Fruit fly (Drosophila melanogaster) whole organism, embryonic: ENCODE results near the gene Dus1.

ENCODE experiments used
- Bdp1 ChIP-seq: fragments of 200-800 bp; sonication (Bioruptor generic); optimal IDR thresholded peaks from 3 replicates; lab custom pipeline; 2016; ENCODE audit warnings: missing biosample characterization, missing genetic modification characterization
- BtbVII ChIP-seq: fragments of 200-800 bp; sonication (Bioruptor generic); optimal IDR thresholded peaks from 3 replicates; lab custom pipeline; 2017; ENCODE audit warnings: missing biosample characterization, mild to moderate bottlenecking, missing genetic modification characterization
- Bteb2 ChIP-seq: fragments of 200-800 bp; sonication (Bioruptor generic); optimal IDR thresholded peaks from 2 replicates; lab custom pipeline; 2016; ENCODE audit warnings: missing biosample characterization, missing genetic modification characterization
- CG10267 ChIP-seq: fragments of 200-800 bp; sonication (Bioruptor generic); optimal IDR thresholded peaks from 2 replicates; lab custom pipeline; 2018; ENCODE audit warnings: missing biosample characterization, mild to moderate bottlenecking, missing genetic modification characterization, moderate library complexity
- CG10274 ChIP-seq: fragments of 200-800 bp; sonication (Bioruptor generic); optimal IDR thresholded peaks from 3 replicates; lab custom pipeline; 2017; ENCODE audit warnings: missing biosample characterization, mild to moderate bottlenecking, missing genetic modification characterization
- CG10431 ChIP-seq: fragments of 200-800 bp; sonication (Bioruptor generic); optimal IDR thresholded peaks from 3 replicates; lab custom pipeline; 2018; ENCODE audit warnings: missing biosample characterization, mild to moderate bottlenecking, missing genetic modification characterization
- CG11247 ChIP-seq: fragments of 200-800 bp; sonication (Bioruptor generic); IDR thresholded peaks from 2 replicates; pipeline ENCODE4 v1.3.6; 2022; ENCODE audit warnings: missing biosample characterization, missing genetic modification characterization
- CG11560 ChIP-seq: fragments of 200-800 bp; sonication (Bioruptor generic); IDR thresholded peaks from 3 replicates; pipeline ENCODE4 v1.3.6; 2022; ENCODE audit warnings: missing biosample characterization, missing genetic modification characterization
- CG11695 ChIP-seq: fragments of 200-800 bp; sonication (Bioruptor generic); IDR thresholded peaks from 3 replicates; pipeline ENCODE4 v1.3.6; 2022; ENCODE audit warnings: missing biosample characterization, missing genetic modification characterization
- CG12299 ChIP-seq: fragments of 200-800 bp; sonication (Bioruptor generic); optimal IDR thresholded peaks from 2 replicates; lab custom pipeline; 2018; ENCODE audit warnings: missing biosample characterization, mild to moderate bottlenecking, missing genetic modification characterization
- CG12769 ChIP-seq: fragments of 200-800 bp; sonication (Bioruptor generic); optimal IDR thresholded peaks from 2 replicates; lab custom pipeline; 2019; ENCODE audit warnings: missing biosample characterization, mild to moderate bottlenecking, missing genetic modification characterization, moderate library complexity
- CG13296 ChIP-seq: fragments of 200-800 bp; sonication (Bioruptor generic); optimal IDR thresholded peaks from 3 replicates; lab custom pipeline; 2018; ENCODE audit warnings: missing biosample characterization, mild to moderate bottlenecking, missing genetic modification characterization
- CG14667 ChIP-seq: fragments of 200-800 bp; sonication (Bioruptor generic); IDR thresholded peaks from 2 replicates; pipeline ENCODE4 v1.3.6; 2022; ENCODE audit warnings: missing biosample characterization, missing genetic modification characterization
- CG15479 ChIP-seq: fragments of 200-800 bp; sonication (Bioruptor generic); optimal IDR thresholded peaks from 3 replicates; lab custom pipeline; 2019; ENCODE audit warnings: missing biosample characterization, mild to moderate bottlenecking, missing genetic modification characterization, moderate library complexity
- CG16815 ChIP-seq: fragments of 200-800 bp; sonication (Bioruptor generic); optimal IDR thresholded peaks from 3 replicates; lab custom pipeline; 2017; ENCODE audit warnings: missing biosample characterization, mild to moderate bottlenecking, missing genetic modification characterization
- CG17361 ChIP-seq: fragments of 200-800 bp; sonication (Bioruptor generic); IDR thresholded peaks from 3 replicates; pipeline ENCODE4 v1.3.6; 2022; ENCODE audit warnings: missing biosample characterization, missing genetic modification characterization
- CG17385 ChIP-seq: fragments of 200-800 bp; sonication (Bioruptor generic); optimal IDR thresholded peaks from 3 replicates; lab custom pipeline; 2018; ENCODE audit warnings: missing biosample characterization, mild to moderate bottlenecking, missing genetic modification characterization
- CG18011 ChIP-seq: fragments of 200-800 bp; sonication (Bioruptor generic); optimal IDR thresholded peaks from 2 replicates; lab custom pipeline; 2017; ENCODE audit warnings: missing biosample characterization, missing genetic modification characterization, mild to moderate bottlenecking, moderate library complexity, missing genotype
- CG2120 ChIP-seq: fragments of 200-800 bp; sonication (Bioruptor generic); optimal IDR thresholded peaks from 3 replicates; lab custom pipeline; 2016; ENCODE audit warnings: missing biosample characterization, missing genetic modification characterization
- CG33557 ChIP-seq: fragments of 200-800 bp; sonication (Bioruptor generic); optimal IDR thresholded peaks from 2 replicates; lab custom pipeline; 2019; ENCODE audit warnings: missing biosample characterization, mild to moderate bottlenecking, missing genetic modification characterization, moderate library complexity
- CG4360 ChIP-seq: fragments of 200-800 bp; sonication (Bioruptor generic); IDR thresholded peaks from 2 replicates; pipeline ENCODE4 v1.3.6; 2022; ENCODE audit warnings: missing biosample characterization, missing genetic modification characterization
- CG4404 ChIP-seq: fragments of 200-800 bp; sonication (Bioruptor generic); IDR thresholded peaks from 2 replicates; pipeline ENCODE4 v1.3.6; 2022; ENCODE audit warnings: missing biosample characterization, missing genetic modification characterization
- CG8281 ChIP-seq: fragments of 200-800 bp; sonication (Bioruptor generic); optimal IDR thresholded peaks from 2 replicates; lab custom pipeline; 2018; ENCODE audit warnings: missing biosample characterization, mild to moderate bottlenecking, missing genetic modification characterization, moderate library complexity
- CG8359 ChIP-seq: fragments of 200-800 bp; sonication (Bioruptor generic); optimal IDR thresholded peaks from 2 replicates; lab custom pipeline; 2017; ENCODE audit warnings: missing biosample characterization, mild to moderate bottlenecking, missing genetic modification characterization, borderline replicate concordance
- CG9876 ChIP-seq: fragments of 200-800 bp; sonication (Bioruptor generic); optimal IDR thresholded peaks from 2 replicates; lab custom pipeline; 2016; ENCODE audit warnings: missing biosample characterization, missing genetic modification characterization
- CkIIα-i1 ChIP-seq: fragments of 200-800 bp; sonication (Bioruptor generic); IDR thresholded peaks from 2 replicates; pipeline ENCODE4 v1.3.6; 2022; ENCODE audit warnings: missing biosample characterization, missing genetic modification characterization
- Dfd ChIP-seq, 2 experiments: fragments of >200 bp; optimal IDR thresholded peaks; 2 replicates each; lab custom pipeline; 2017; ENCODE audit warnings: missing biosample characterization in 2 of 2, missing genetic modification characterization in 2 of 2
- Fer2 ChIP-seq: fragments of 200-800 bp; sonication (Bioruptor generic); optimal IDR thresholded peaks from 2 replicates; lab custom pipeline; 2018; ENCODE audit warnings: missing biosample characterization, mild to moderate bottlenecking, missing genetic modification characterization, moderate library complexity
- HmgD ChIP-seq: fragments of 200-800 bp; sonication (Bioruptor generic); optimal IDR thresholded peaks from 3 replicates; lab custom pipeline; 2016; ENCODE audit warnings: missing biosample characterization, missing genetic modification characterization
- HmgZ ChIP-seq: fragments of 200-800 bp; sonication (Bioruptor generic); optimal IDR thresholded peaks from 2 replicates; lab custom pipeline; 2018; ENCODE audit warnings: missing biosample characterization, mild to moderate bottlenecking, missing genetic modification characterization
- Hmx ChIP-seq: fragments of 200-800 bp; sonication (Bioruptor generic); optimal IDR thresholded peaks from 2 replicates; lab custom pipeline; 2016; ENCODE audit warnings: missing biosample characterization, missing genetic modification characterization
- MESR4 ChIP-seq: fragments of 200-800 bp; sonication (Bioruptor generic); optimal IDR thresholded peaks from 2 replicates; lab custom pipeline; 2018; ENCODE audit warnings: missing biosample characterization, mild to moderate bottlenecking, missing genetic modification characterization, moderate library complexity
- Mes4 ChIP-seq: fragments of 200-800 bp; sonication (Bioruptor generic); optimal IDR thresholded peaks from 2 replicates; lab custom pipeline; 2016; ENCODE audit warnings: missing biosample characterization, missing genetic modification characterization
- Oli ChIP-seq: fragments of 200-800 bp; sonication (Bioruptor generic); optimal IDR thresholded peaks from 2 replicates; lab custom pipeline; 2018; ENCODE audit warnings: missing biosample characterization, mild to moderate bottlenecking, missing genetic modification characterization, moderate library complexity
- Sin3A ChIP-seq: fragments of >200 bp; optimal IDR thresholded peaks from 2 replicates; lab custom pipeline; 2018
- Spps ChIP-seq: fragments of 200-800 bp; sonication (Bioruptor generic); optimal IDR thresholded peaks from 2 replicates; lab custom pipeline; 2018; ENCODE audit warnings: missing biosample characterization, mild to moderate bottlenecking, missing genetic modification characterization
- chn ChIP-seq: fragments of 200-800 bp; sonication (Bioruptor generic); optimal IDR thresholded peaks from 2 replicates; lab custom pipeline; 2016; ENCODE audit warnings: missing biosample characterization, missing genetic modification characterization
- corto ChIP-seq: fragments of 200-800 bp; sonication (Bioruptor generic); optimal IDR thresholded peaks from 2 replicates; lab custom pipeline; 2016; ENCODE audit warnings: missing biosample characterization, mild to moderate bottlenecking, missing genetic modification characterization, moderate library complexity
- ems ChIP-seq: fragments of 200-800 bp; sonication (Bioruptor generic); optimal IDR thresholded peaks from 3 replicates; lab custom pipeline; 2016; ENCODE audit warnings: missing biosample characterization, missing genetic modification characterization
- gfzf ChIP-seq: fragments of 200-800 bp; sonication (Bioruptor generic); optimal IDR thresholded peaks from 2 replicates; lab custom pipeline; 2016; ENCODE audit warnings: missing biosample characterization, mild to moderate bottlenecking, missing genetic modification characterization, moderate library complexity
- maf-S ChIP-seq: fragments of 200-800 bp; sonication (Bioruptor generic); optimal IDR thresholded peaks from 2 replicates; lab custom pipeline; 2016; ENCODE audit warnings: missing biosample characterization, missing genetic modification characterization
- mam ChIP-seq: fragments of 200-800 bp; sonication (Bioruptor generic); optimal IDR thresholded peaks from 3 replicates; lab custom pipeline; 2016; ENCODE audit warnings: missing biosample characterization, missing genetic modification characterization
- pros ChIP-seq: fragments of 200-800 bp; sonication (Bioruptor generic); optimal IDR thresholded peaks from 3 replicates; lab custom pipeline; 2019; ENCODE audit warnings: missing biosample characterization, mild to moderate bottlenecking, missing genetic modification characterization, moderate library complexity
- sima ChIP-seq: fragments of 200-800 bp; sonication (Bioruptor generic); optimal IDR thresholded peaks from 2 replicates; lab custom pipeline; 2016; ENCODE audit warnings: missing biosample characterization, missing genetic modification characterization
- sqz ChIP-seq: fragments of 200-800 bp; sonication (Bioruptor generic); optimal IDR thresholded peaks from 3 replicates; lab custom pipeline; 2018; ENCODE audit warnings: missing biosample characterization, mild to moderate bottlenecking, missing genetic modification characterization
- tna ChIP-seq: fragments of 200-800 bp; sonication (Bioruptor generic); IDR thresholded peaks from 2 replicates; pipeline ENCODE4 v1.3.6; 2022; ENCODE audit warnings: missing biosample characterization, missing genetic modification characterization; ENCODE audit not compliant: partially characterized antibody
- trem ChIP-seq: fragments of 200-800 bp; optimal IDR thresholded peaks from 3 replicates; lab custom pipeline; 2019; ENCODE audit warnings: missing biosample characterization, mild to moderate bottlenecking, missing genetic modification characterization, moderate library complexity
- unc-4 ChIP-seq: fragments of 200-800 bp; sonication (Bioruptor generic); IDR thresholded peaks from 2 replicates; pipeline ENCODE4 v1.3.6; 2022; ENCODE audit warnings: missing biosample characterization, missing genetic modification characterization; ENCODE audit not compliant: partially characterized antibody
- unpg ChIP-seq: fragments of 200-800 bp; sonication (Bioruptor generic); optimal IDR thresholded peaks from 3 replicates; lab custom pipeline; 2018; ENCODE audit warnings: missing biosample characterization, mild to moderate bottlenecking, missing genetic modification characterization, moderate library complexity
- vvl ChIP-seq: fragments of 200-800 bp; sonication (Bioruptor generic); IDR thresholded peaks from 2 replicates; pipeline ENCODE4 v1.3.6; 2022; ENCODE audit warnings: missing biosample characterization, missing genetic modification characterization
- yki ChIP-seq: fragments of >200 bp; optimal IDR thresholded peaks from 3 replicates; lab custom pipeline; 2018

Gene Dus1

DNA sequence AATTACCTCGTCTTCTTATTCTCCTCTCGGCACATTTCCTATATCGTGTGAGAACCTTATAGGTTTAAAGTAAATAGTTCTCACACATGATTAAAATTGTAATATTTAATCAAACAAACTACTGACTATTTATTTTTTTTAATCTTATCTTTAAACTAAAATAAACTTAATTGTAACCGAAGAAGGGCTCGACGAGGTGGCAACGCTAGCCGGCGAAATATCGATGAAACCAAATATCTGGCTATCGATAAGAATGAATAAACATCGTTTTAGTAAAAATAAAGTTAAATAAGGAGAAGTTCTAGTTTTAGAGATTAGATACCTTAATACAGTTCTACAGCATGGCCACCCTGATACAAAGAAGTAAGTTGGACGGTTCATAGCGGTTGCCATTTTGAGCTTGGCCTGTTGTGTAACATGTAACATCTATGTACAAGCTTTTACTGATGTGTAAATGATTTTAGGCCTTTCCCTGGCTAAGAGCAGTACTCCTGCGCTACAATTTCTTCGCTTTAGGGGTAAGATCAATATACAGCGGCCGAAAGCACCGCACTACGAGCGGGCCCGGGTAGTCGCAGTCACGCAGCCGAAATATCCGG is 67.9 kb downstream of the Dus1 start, which contains the start of gene mRpL10 (continued):
- TF ChIP-seq corto, result peak; percentile 76
- no peak for TF ChIP-seq Mes4 (GFP tag; lab: Kevin White, UChicago)
- no peak for TF ChIP-seq CG12769 (tag; lab: Kevin White, UChicago)
- TF ChIP-seq CG2120, result no peak
- no peak for TF ChIP-seq CG8359 (GFP tag; lab: Kevin White, UChicago)
- peak; percentile 20 for TF ChIP-seq mam
- TF ChIP-seq CG18011 (GFP tag; lab: Kevin White, UChicago), result no peak
- no peak for TF ChIP-seq Spps (tag; lab: Kevin White, UChicago)
- TF ChIP-seq CG11247 (GFP tag; lab: Robert Waterston, UW), result no peak
- TF ChIP-seq Bteb2, result peak; percentile 11
- TF ChIP-seq CG10267, result peak; percentile 65
- TF ChIP-seq CG15479 (GFP tag; lab: Kevin White, UChicago), result no peak
- TF ChIP-seq yki (lab: Kevin White, UChicago), result no peak
- TF ChIP-seq unc-4, result peak; percentile 94
- no peak for TF ChIP-seq Bdp1 (GFP tag; lab: Kevin White, UChicago)
- peak; percentile 26 for TF ChIP-seq CG17385 (GFP tag; lab: Kevin White, UChicago)
- TF ChIP-seq CG13296 (GFP tag; lab: Kevin White, UChicago), result no peak
- peak; percentile 35 for TF ChIP-seq BtbVII (GFP tag; lab: Kevin White, UChicago)
- no peak for TF ChIP-seq CkIIα-i1 (GFP tag; lab: Robert Waterston, UW)
- no peak for TF ChIP-seq CG4360 (GFP tag; lab: Robert Waterston, UW)
- no peak for TF ChIP-seq CG4404 (GFP tag; lab: Robert Waterston, UW)
- TF ChIP-seq sima, result no peak
- TF ChIP-seq MESR4 (GFP tag; lab: Kevin White, UChicago), result peak; percentile 48
- TF ChIP-seq CG33557, result no peak
- no peak for TF ChIP-seq CG12299 (tag; lab: Kevin White, UChicago)
- peak; percentile 72 for TF ChIP-seq trem
- TF ChIP-seq CG10431, result no peak
- TF ChIP-seq ems (GFP tag; lab: Kevin White, UChicago), result peak; percentile 35
- peak; percentile 62 for TF ChIP-seq tna (GFP tag; lab: Robert Waterston, UW)
- no peak for TF ChIP-seq CG17361 (GFP tag; lab: Robert Waterston, UW)
- TF ChIP-seq Fer2 (tag; lab: Kevin White, UChicago), result no peak
- TF ChIP-seq CG11695 (GFP tag; lab: Robert Waterston, UW), result no peak
- TF ChIP-seq Oli (tag; lab: Kevin White, UChicago), result no peak
- TF ChIP-seq CG11560 (tag; lab: Robert Waterston, UW), result no peak
- peak; percentile 26 for TF ChIP-seq chn (GFP tag; lab: Kevin White, UChicago)
- TF ChIP-seq Sin3A, result peak; percentile 19
- no peak for TF ChIP-seq HmgD
- TF ChIP-seq pros, result no peak
- TF ChIP-seq CG14667 (GFP tag; lab: Robert Waterston, UW), result no peak
- TF ChIP-seq sqz, result no peak
- peak; percentile 60; the same call in 1 of the 2 replicates for TF ChIP-seq vvl (GFP tag; lab: Robert Waterston, UW)
- no peak for TF ChIP-seq unpg (GFP tag; lab: Kevin White, UChicago)
- no peak for TF ChIP-seq Hmx (GFP tag; lab: Kevin White, UChicago)
- no peak for TF ChIP-seq CG16815 (GFP tag; lab: Kevin White, UChicago)
- TF ChIP-seq CG10274 (GFP tag; lab: Kevin White, UChicago), result no peak
- TF ChIP-seq CG9876 (GFP tag; lab: Kevin White, UChicago), result no peak
- no peak for TF ChIP-seq CG8281 (tag; lab: Kevin White, UChicago)
- peak; percentile 24 for TF ChIP-seq maf-S
- TF ChIP-seq HmgZ (tag; lab: Kevin White, UChicago), result peak; percentile 45
- TF ChIP-seq gfzf (GFP tag; lab: Kevin White, UChicago), result peak; percentile 34
- TF ChIP-seq Dfd (GFP tag; optimal IDR thresholded peaks at IDR 0.05; lab: Kevin White, UChicago), result no peak
